Worm (Caenorhabditis elegans) whole organism, L2 larva: ENCODE data around the gene mltn-8.

Experiments
- R02D3.7 ChIP-seq: fragments of 150-350 bp; optimal IDR thresholded peaks from 2 replicates; lab custom pipeline; 2014; ENCODE audit warnings: missing biosample characterization, missing genetic modification characterization
- ama-1 ChIP-seq: fragments of 150-350 bp; optimal IDR thresholded peaks from 2 replicates; lab custom pipeline; 2018; ENCODE audit warnings: inconsistent platforms
- lin-13 ChIP-seq: fragments of 150-350 bp; optimal IDR thresholded peaks from 2 replicates; lab custom pipeline; 2014; ENCODE audit warnings: missing biosample characterization, missing genetic modification reagents, missing genetic modification characterization
- sem-4 ChIP-seq: fragments of 150-350 bp; optimal IDR thresholded peaks from 2 replicates; lab custom pipeline; 2014; ENCODE audit warnings: missing biosample characterization, missing genetic modification reagents, missing genetic modification characterization

DNA sequence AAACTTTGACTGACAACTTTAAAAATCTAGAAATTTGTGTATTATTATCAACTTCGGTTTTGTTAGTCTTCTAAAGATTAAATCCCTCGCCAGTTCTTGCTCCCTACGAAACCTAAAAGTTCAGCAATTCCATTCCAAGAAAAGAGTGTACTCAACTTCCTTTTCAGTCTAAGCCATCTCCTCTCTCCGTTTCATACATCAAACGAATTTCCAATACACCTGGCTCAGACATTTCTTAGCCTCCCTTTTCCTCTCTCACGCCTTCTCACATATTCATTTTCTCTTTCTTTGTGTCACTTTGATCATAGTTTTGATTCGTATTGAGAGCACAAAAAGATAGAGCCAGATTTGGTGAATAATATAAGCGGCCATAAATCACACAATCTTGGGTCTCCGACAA, 16.2 kb upstream of the mltn-8 start, which contains the start of gene nhr-253:
- TF ChIP-seq lin-13 (no peak), sem-4 (tag; lab: Kevin White, UChicago) (no peak), R02D3.7 (tag; lab: Kevin White, UChicago) (no peak), ama-1 (lab: Kevin White, UChicago) (no peak)
